Worm (Caenorhabditis elegans): ENCODE measurements around the gene R08F11.1.

R08F11.1 gene

ce11 chrV:3784167-3784734, at the start of gene R08F11.1:
R08F11.1 (minus strand) TSS chrV:3784217.
- TF ChIP-seq him-1 (tag; optimal IDR thresholded peaks at IDR 0.05) (no peak), dao-5 (tag; optimal IDR thresholded peaks at IDR 0.05) (no peak), W03F9.2 (tag; optimal IDR thresholded peaks at IDR 0.05) (no peak)

ce11 chrV:3832661-3833060, 48.6 kb upstream of the R08F11.1 start:
- TF ChIP-seq him-1 (tag; optimal IDR thresholded peaks at IDR 0.05) (no peak), dao-5 (tag; optimal IDR thresholded peaks at IDR 0.05) (no peak), W03F9.2 (tag; optimal IDR thresholded peaks at IDR 0.05) (no peak)

- no peak for TF ChIP-seq W03F9.2 (tag; optimal IDR thresholded peaks at IDR 0.05)
- no peak for TF ChIP-seq him-1 (tag; optimal IDR thresholded peaks at IDR 0.05)
Observed at ce11 chrV:3832103-3832502, 48.1 kb upstream of the R08F11.1 start.

- TF ChIP-seq W03F9.2 (tag; optimal IDR thresholded peaks at IDR 0.05) (no peak), him-1 (tag; optimal IDR thresholded peaks at IDR 0.05) (no peak), dao-5 (tag; optimal IDR thresholded peaks at IDR 0.05) (no peak)
Observed at ce11 chrV:3831616-3832015, 47.6 kb upstream of the R08F11.1 start, which contains the start of gene H10D18.5. H10D18.5 (minus strand) TSS chrV:3831716.

ce11 chrV:3825190-3825589, 41.2 kb upstream of the R08F11.1 start:
- TF ChIP-seq dao-5 (tag; optimal IDR thresholded peaks at IDR 0.05) (no peak), W03F9.2 (tag; optimal IDR thresholded peaks at IDR 0.05) (no peak), him-1 (tag; optimal IDR thresholded peaks at IDR 0.05) (no peak)

ce11 chrV:3820875-3821274, 36.9 kb upstream of the R08F11.1 start:
- TF ChIP-seq W03F9.2 (tag; optimal IDR thresholded peaks at IDR 0.05), result no peak
- no peak for TF ChIP-seq dao-5 (tag; optimal IDR thresholded peaks at IDR 0.05)
- TF ChIP-seq him-1 (tag; optimal IDR thresholded peaks at IDR 0.05), result no peak

- TF ChIP-seq him-1 (tag; optimal IDR thresholded peaks at IDR 0.05), result peak; percentile 10
- TF ChIP-seq dao-5 (tag; optimal IDR thresholded peaks at IDR 0.05), result no peak
Observed at ce11 chrV:3814938-3815337, 30.9 kb upstream of the R08F11.1 start, which contains the start of gene H10D18.1. H10D18.1 (plus strand) TSS chrV:3815214.

- TF ChIP-seq dao-5 (tag; optimal IDR thresholded peaks at IDR 0.05) (no peak), him-1 (tag; optimal IDR thresholded peaks at IDR 0.05) (no peak), W03F9.2 (tag; optimal IDR thresholded peaks at IDR 0.05) (no peak)
Observed at ce11 chrV:3814009-3814408, 30.0 kb upstream of the R08F11.1 start.

- TF ChIP-seq dao-5 (tag; optimal IDR thresholded peaks at IDR 0.05) (no peak), him-1 (tag; optimal IDR thresholded peaks at IDR 0.05) (no peak), W03F9.2 (tag; optimal IDR thresholded peaks at IDR 0.05) (no peak)
Observed at ce11 chrV:3812291-3812690, 28.3 kb upstream of the R08F11.1 start, which contains the start of gene scl-12. scl-12 (plus strand) TSS chrV:3812591.

ce11 chrV:3811541-3811940, 27.5 kb upstream of the R08F11.1 start, which contains the start of gene scl-13:
scl-13 (minus strand) TSS chrV:3811641.
- TF ChIP-seq dao-5 (tag; optimal IDR thresholded peaks at IDR 0.05) (no peak), W03F9.2 (tag; optimal IDR thresholded peaks at IDR 0.05) (no peak), him-1 (tag; optimal IDR thresholded peaks at IDR 0.05) (no peak)

ce11 chrV:3810035-3810434, 26.0 kb upstream of the R08F11.1 start:
- TF ChIP-seq him-1 (tag; optimal IDR thresholded peaks at IDR 0.05) (no peak), dao-5 (tag; optimal IDR thresholded peaks at IDR 0.05) (no peak), W03F9.2 (tag; optimal IDR thresholded peaks at IDR 0.05) (no peak)

- no peak for TF ChIP-seq dao-5 (tag; optimal IDR thresholded peaks at IDR 0.05)
Observed at ce11 chrV:3808336-3808735, 24.3 kb upstream of the R08F11.1 start, which contains the start of gene srw-6. srw-6 (plus strand) TSS chrV:3808636.

- TF ChIP-seq W03F9.2 (tag; optimal IDR thresholded peaks at IDR 0.05), result no peak
- TF ChIP-seq dao-5 (tag; optimal IDR thresholded peaks at IDR 0.05), result no peak
- no peak for TF ChIP-seq him-1 (tag; optimal IDR thresholded peaks at IDR 0.05)
Observed at ce11 chrV:3807846-3808245, 23.8 kb upstream of the R08F11.1 start.

ce11 chrV:3805961-3806360, 21.9 kb upstream of the R08F11.1 start, which contains the start of gene srw-7:
srw-7 (plus strand) TSS chrV:3806261.
- TF ChIP-seq dao-5 (tag; optimal IDR thresholded peaks at IDR 0.05) (no peak), W03F9.2 (tag; optimal IDR thresholded peaks at IDR 0.05) (no peak), him-1 (tag; optimal IDR thresholded peaks at IDR 0.05) (no peak)

- TF ChIP-seq dao-5 (tag; optimal IDR thresholded peaks at IDR 0.05), result no peak
- no peak for TF ChIP-seq W03F9.2 (tag; optimal IDR thresholded peaks at IDR 0.05)
- no peak for TF ChIP-seq him-1 (tag; optimal IDR thresholded peaks at IDR 0.05)
Observed at ce11 chrV:3805499-3805898, 21.5 kb upstream of the R08F11.1 start, which contains the start of gene R08F11.4. R08F11.4 (minus strand) TSS chrV:3805527.
